Fruit fly (Drosophila melanogaster) whole organism, prepupa: ENCODE measurements around the gene CG6678.

ENCODE experiments used
- Blimp-1 ChIP-seq: fragments of 200-800 bp; sonication (Bioruptor generic); optimal IDR thresholded peaks from 3 replicates; lab custom pipeline; 2017; ENCODE audit warnings: missing biosample characterization, missing genetic modification characterization, mild to moderate bottlenecking, moderate library complexity, missing genetic modification reagents
- CG10631 ChIP-seq: fragments of 200-800 bp; sonication (Bioruptor generic); optimal IDR thresholded peaks from 2 replicates; lab custom pipeline; 2016; ENCODE audit warnings: missing biosample characterization, missing genetic modification characterization
- CG10669 ChIP-seq: fragments of 200-800 bp; sonication (Bioruptor generic); optimal IDR thresholded peaks from 3 replicates; lab custom pipeline; 2018; ENCODE audit warnings: missing biosample characterization, mild to moderate bottlenecking, missing genetic modification characterization, moderate library complexity
- CG11762 ChIP-seq: fragments of 200-800 bp; sonication (Bioruptor generic); optimal IDR thresholded peaks from 3 replicates; lab custom pipeline; 2016; ENCODE audit warnings: missing biosample characterization, missing genetic modification characterization; ENCODE audit not compliant: insufficient read depth
- CG11902 ChIP-seq: fragments of 200-800 bp; sonication (Bioruptor generic); optimal IDR thresholded peaks from 3 replicates; lab custom pipeline; 2016; ENCODE audit warnings: missing biosample characterization, missing genetic modification characterization
- CG15336 ChIP-seq: fragments of 200-800 bp; sonication (Bioruptor generic); IDR thresholded peaks from 2 replicates; pipeline ENCODE4 v1.3.6; 2022; ENCODE audit warnings: missing biosample characterization, missing genetic modification characterization
- CG1621 ChIP-seq: fragments of 200-800 bp; sonication (Bioruptor generic); optimal IDR thresholded peaks from 3 replicates; lab custom pipeline; 2018; ENCODE audit warnings: missing biosample characterization, mild to moderate bottlenecking, missing genetic modification characterization
- CG16779 ChIP-seq: fragments of 200-800 bp; sonication (Bioruptor generic); optimal IDR thresholded peaks from 3 replicates; lab custom pipeline; 2017; ENCODE audit warnings: missing biosample characterization, mild to moderate bottlenecking, missing genetic modification characterization
- CG3032 ChIP-seq: fragments of 200-800 bp; optimal IDR thresholded peaks from 2 replicates; lab custom pipeline; 2019; ENCODE audit warnings: missing biosample characterization, mild to moderate bottlenecking, missing genetic modification characterization, moderate library complexity
- CG31627 ChIP-seq: fragments of 200-800 bp; sonication (Bioruptor generic); optimal IDR thresholded peaks from 3 replicates; lab custom pipeline; 2016; ENCODE audit warnings: missing biosample characterization, missing genetic modification characterization
- CG32006 ChIP-seq: fragments of 200-800 bp; sonication (Bioruptor generic); optimal IDR thresholded peaks from 3 replicates; lab custom pipeline; 2017; ENCODE audit warnings: missing biosample characterization, mild to moderate bottlenecking, missing genetic modification characterization
- CG34406 ChIP-seq: fragments of 200-800 bp; sonication (Bioruptor generic); optimal IDR thresholded peaks from 3 replicates; lab custom pipeline; 2016; ENCODE audit warnings: missing biosample characterization, missing genetic modification characterization
- CG4318 ChIP-seq: fragments of 200-800 bp; sonication (Bioruptor generic); optimal IDR thresholded peaks from 3 replicates; lab custom pipeline; 2017; ENCODE audit warnings: missing biosample characterization, mild to moderate bottlenecking, missing genetic modification characterization
- CG6163 ChIP-seq: fragments of 200-800 bp; sonication (Bioruptor generic); IDR thresholded peaks from 3 replicates; pipeline ENCODE4 v1.3.6; 2022; ENCODE audit warnings: missing biosample characterization, missing genetic modification characterization
- CG6276 ChIP-seq: fragments of 200-800 bp; sonication (Bioruptor generic); optimal IDR thresholded peaks from 2 replicates; lab custom pipeline; 2017; ENCODE audit warnings: missing biosample characterization, mild to moderate bottlenecking, missing genetic modification characterization
- CG6792 ChIP-seq: fragments of 200-800 bp; sonication (Bioruptor generic); optimal IDR thresholded peaks from 3 replicates; lab custom pipeline; 2016; ENCODE audit warnings: missing biosample characterization, missing genetic modification characterization
- CG6808 ChIP-seq: fragments of 200-800 bp; sonication (Bioruptor generic); optimal IDR thresholded peaks from 3 replicates; lab custom pipeline; 2017; ENCODE audit warnings: missing biosample characterization, missing genetic modification characterization, mild to moderate bottlenecking, moderate library complexity, missing genetic modification reagents
- CG6854 ChIP-seq: fragments of 200-800 bp; sonication (Bioruptor generic); optimal IDR thresholded peaks from 2 replicates; lab custom pipeline; 2017; ENCODE audit warnings: missing biosample characterization, mild to moderate bottlenecking, missing genetic modification characterization
- CG7368 ChIP-seq: fragments of 200-800 bp; sonication (Bioruptor generic); optimal IDR thresholded peaks from 3 replicates; lab custom pipeline; 2016; ENCODE audit warnings: missing biosample characterization, missing genetic modification characterization
- CG8119 ChIP-seq: fragments of 200-800 bp; sonication (Bioruptor generic); IDR thresholded peaks from 3 replicates; pipeline ENCODE4 v1.3.6; 2022; ENCODE audit warnings: missing biosample characterization, missing genetic modification characterization
- CG8319 ChIP-seq: fragments of 200-800 bp; sonication (Bioruptor generic); optimal IDR thresholded peaks from 3 replicates; lab custom pipeline; 2016; ENCODE audit warnings: missing biosample characterization, missing genetic modification characterization
- CG8632 ChIP-seq: fragments of 200-800 bp; sonication (Bioruptor generic); optimal IDR thresholded peaks from 3 replicates; lab custom pipeline; 2016; ENCODE audit warnings: missing biosample characterization, missing genetic modification characterization
- CG9139 ChIP-seq: fragments of 200-800 bp; sonication (Bioruptor generic); optimal IDR thresholded peaks from 3 replicates; lab custom pipeline; 2017; ENCODE audit warnings: missing biosample characterization, mild to moderate bottlenecking, missing genetic modification characterization
- Eip78C ChIP-seq: fragments of 200-800 bp; sonication (Bioruptor generic); peaks from one replicate; lab custom pipeline; 2016; ENCODE audit warnings: missing biosample characterization, missing genetic modification characterization
- Ets21C ChIP-seq: fragments of 200-800 bp; sonication (Bioruptor generic); optimal IDR thresholded peaks from 3 replicates; lab custom pipeline; 2016; ENCODE audit warnings: missing biosample characterization, missing genetic modification characterization
- Ets96B ChIP-seq: fragments of 200-800 bp; optimal IDR thresholded peaks from 2 replicates; lab custom pipeline; 2019; ENCODE audit warnings: missing biosample characterization, mild to moderate bottlenecking, missing genetic modification characterization, moderate library complexity
- Gug ChIP-seq: fragments of 200-800 bp; sonication (Bioruptor generic); IDR thresholded peaks from 2 replicates; pipeline ENCODE4 v1.3.6; 2022; ENCODE audit warnings: missing biosample characterization, missing genetic modification characterization
- Hr38 ChIP-seq: sonication (Bioruptor generic); optimal IDR thresholded peaks from 2 replicates; lab custom pipeline; 2016; ENCODE audit warnings: missing biosample characterization, missing genetic modification characterization
- Hr39 ChIP-seq: fragments of 200-800 bp; sonication (Bioruptor generic); optimal IDR thresholded peaks from 2 replicates; lab custom pipeline; 2016; ENCODE audit warnings: missing biosample characterization, missing genetic modification characterization
- Hr4 ChIP-seq: fragments of 200-800 bp; sonication (Bioruptor generic); optimal IDR thresholded peaks from 3 replicates; lab custom pipeline; 2016; ENCODE audit warnings: missing biosample characterization, missing genetic modification characterization
- Lpt ChIP-seq: fragments of 200-800 bp; sonication (Bioruptor generic); optimal IDR thresholded peaks from 3 replicates; lab custom pipeline; 2016; ENCODE audit warnings: missing biosample characterization, missing genetic modification characterization
- OdsH ChIP-seq: fragments of 200-800 bp; sonication (Bioruptor generic); optimal IDR thresholded peaks from 3 replicates; lab custom pipeline; 2016; ENCODE audit warnings: missing biosample characterization, missing genetic modification characterization
- Smox ChIP-seq: fragments of 200-800 bp; sonication (Bioruptor generic); optimal IDR thresholded peaks from 3 replicates; lab custom pipeline; 2016; ENCODE audit warnings: missing biosample characterization, missing genetic modification characterization
- Sox14 ChIP-seq: fragments of 200-800 bp; sonication (Bioruptor generic); optimal IDR thresholded peaks from 3 replicates; lab custom pipeline; 2016; ENCODE audit warnings: missing biosample characterization, missing genetic modification characterization
- Sox15 ChIP-seq: fragments of 200-800 bp; sonication (Bioruptor generic); optimal IDR thresholded peaks from 3 replicates; lab custom pipeline; 2016; ENCODE audit warnings: missing biosample characterization, missing genetic modification characterization
- achi ChIP-seq: fragments of 200-800 bp; sonication (Bioruptor generic); optimal IDR thresholded peaks from 3 replicates; lab custom pipeline; 2016; ENCODE audit warnings: missing biosample characterization, missing genetic modification characterization
- dsx ChIP-seq: fragments of 200-800 bp; optimal IDR thresholded peaks from 3 replicates; lab custom pipeline; 2019; ENCODE audit warnings: missing biosample characterization, mild to moderate bottlenecking, missing genetic modification characterization, moderate library complexity; ENCODE audit not compliant: poor library complexity, severe bottlenecking
- eg ChIP-seq: fragments of 200-800 bp; sonication (Bioruptor generic); IDR thresholded peaks from 3 replicates; pipeline ENCODE4 v1.3.6; 2022; ENCODE audit warnings: missing biosample characterization, missing genetic modification characterization
- esn ChIP-seq: fragments of 200-800 bp; sonication (Bioruptor generic); optimal IDR thresholded peaks from 2 replicates; lab custom pipeline; 2016; ENCODE audit warnings: missing biosample characterization, mild to moderate bottlenecking, missing genetic modification characterization, moderate library complexity
- fd59A ChIP-seq: fragments of 200-800 bp; sonication (Bioruptor generic); optimal IDR thresholded peaks from 2 replicates; lab custom pipeline; 2017; ENCODE audit warnings: missing biosample characterization, mild to moderate bottlenecking, missing genetic modification characterization, missing genetic modification reagents
- fd85E ChIP-seq: fragments of 200-800 bp; sonication (Bioruptor generic); optimal IDR thresholded peaks from 3 replicates; lab custom pipeline; 2016; ENCODE audit warnings: missing biosample characterization, missing genetic modification characterization
- fkh ChIP-seq: fragments of 200-800 bp; sonication (Bioruptor generic); optimal IDR thresholded peaks from 3 replicates; lab custom pipeline; 2017; ENCODE audit warnings: missing biosample characterization, mild to moderate bottlenecking, missing genetic modification characterization, moderate library complexity
- lz ChIP-seq: fragments of 200-800 bp; sonication (Bioruptor generic); optimal IDR thresholded peaks from 3 replicates; lab custom pipeline; 2016; ENCODE audit warnings: missing biosample characterization, missing genetic modification characterization
- net ChIP-seq: fragments of 200-800 bp; sonication (Bioruptor generic); optimal IDR thresholded peaks from 3 replicates; lab custom pipeline; 2016; ENCODE audit warnings: missing biosample characterization, missing genetic modification characterization
- pdm3 ChIP-seq: fragments of 200-800 bp; sonication (Bioruptor generic); optimal IDR thresholded peaks from 3 replicates; lab custom pipeline; 2016; ENCODE audit warnings: missing biosample characterization, missing genetic modification characterization
- spab ChIP-seq: fragments of 200-800 bp; sonication (Bioruptor generic); optimal IDR thresholded peaks from 2 replicates; lab custom pipeline; 2017; ENCODE audit warnings: missing biosample characterization, mild to moderate bottlenecking, missing genetic modification characterization, missing genetic modification reagents
- ss ChIP-seq, 2 experiments: fragments of 200-800 bp; sonication (Bioruptor generic); optimal IDR thresholded peaks; 2 replicates in 1 of 2; 3 replicates in 1 of 2; lab custom pipeline; 2017 to 2018; ENCODE audit warnings: mild to moderate bottlenecking in 2 of 2, missing biosample characterization in 2 of 2, missing genetic modification characterization in 2 of 2, moderate library complexity in 1 of 2
- svp ChIP-seq: fragments of 200-800 bp; sonication (Bioruptor generic); peaks from one replicate; lab custom pipeline; 2016; ENCODE audit warnings: missing biosample characterization, missing genetic modification characterization
- topi ChIP-seq: fragments of 200-800 bp; sonication (Bioruptor generic); optimal IDR thresholded peaks from 3 replicates; lab custom pipeline; 2016; ENCODE audit warnings: missing biosample characterization, missing genetic modification characterization
- vri ChIP-seq: fragments of 200-800 bp; sonication (Bioruptor generic); optimal IDR thresholded peaks from 3 replicates; lab custom pipeline; 2016; ENCODE audit warnings: missing biosample characterization, mild to moderate bottlenecking, missing genetic modification characterization

The CG6678 gene

DNA sequence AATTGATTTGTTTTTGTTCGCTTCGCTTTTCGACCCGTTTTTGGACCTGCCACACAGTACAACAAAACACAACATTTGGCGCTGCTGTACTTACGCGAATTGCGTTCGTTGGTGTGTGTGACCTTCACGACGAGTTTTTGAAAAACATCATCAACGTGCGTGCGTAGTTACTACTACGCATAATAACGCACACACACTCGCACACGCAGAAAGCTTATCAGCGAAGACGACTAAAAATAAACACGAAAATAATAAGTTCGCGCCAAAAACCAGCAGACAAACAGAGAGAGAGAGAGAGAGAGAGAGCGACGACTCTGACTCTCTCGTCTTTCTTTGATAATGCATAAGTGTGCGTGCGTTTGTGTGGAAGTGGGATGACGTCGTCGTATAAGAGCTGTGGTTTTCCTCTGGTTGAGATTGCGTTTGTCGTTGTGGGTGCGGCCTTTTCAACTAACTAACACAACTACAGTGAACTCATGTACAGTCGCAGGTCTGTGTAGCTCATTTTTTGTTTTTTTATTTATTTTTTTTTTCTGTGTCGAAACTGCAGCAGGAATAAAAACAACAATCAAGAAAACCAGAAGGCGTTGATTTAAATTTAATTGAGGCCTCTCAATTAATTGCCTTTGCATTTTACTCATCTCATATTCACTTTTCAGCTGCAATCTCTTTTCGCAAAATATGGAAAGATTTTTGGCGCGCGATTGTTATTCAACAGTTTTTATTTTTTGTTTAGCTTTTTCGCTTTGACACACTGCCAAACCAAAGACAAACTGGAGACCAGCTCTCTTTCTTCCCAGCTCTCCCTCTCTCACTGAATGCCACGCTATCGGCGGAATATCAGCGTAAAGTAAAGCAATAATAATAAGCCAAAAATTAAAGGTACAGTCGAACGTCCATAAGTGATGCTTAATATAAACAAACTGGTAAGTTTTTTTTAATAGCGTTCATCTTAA is 32.9 kb upstream of the CG6678 start:
- TF ChIP-seq CG15336, result peak; percentile 67
- TF ChIP-seq CG6276, result peak; percentile 46
- no peak for TF ChIP-seq Sox15 (GFP tag; lab: Kevin White, UChicago)
- peak; percentile 77; the same call in 2 of the 3 replicates for TF ChIP-seq CG6163 (GFP tag; lab: Robert Waterston, UW)
- peak; percentile 16 for TF ChIP-seq CG3032
- peak; percentile 81 for TF ChIP-seq eg
- TF ChIP-seq Ets96B (tag; lab: Kevin White, UChicago), result no peak
- TF ChIP-seq net (GFP tag; lab: Kevin White, UChicago), result peak; percentile 43
- peak; percentile 51 for TF ChIP-seq fd85E (GFP tag; lab: Kevin White, UChicago)
- TF ChIP-seq Gug (GFP tag; lab: Robert Waterston, UW), result no peak
- peak; percentile 71 for TF ChIP-seq CG6854 (GFP tag; lab: Kevin White, UChicago)
- peak; percentile 86 to 87 for TF ChIP-seq ss (GFP tag; optimal IDR thresholded peaks at IDR 0.05; lab: Kevin White, UChicago)
- peak; percentile 38 for TF ChIP-seq Sox14 (GFP tag; lab: Kevin White, UChicago)
- peak; percentile 40 for TF ChIP-seq dsx (GFP tag; lab: Kevin White, UChicago)
- TF ChIP-seq svp (GFP tag; lab: Kevin White, UChicago), result peak; percentile 96
- TF ChIP-seq vri (GFP tag; lab: Kevin White, UChicago), result peak; percentile 82
- no peak for TF ChIP-seq Ets21C (GFP tag; lab: Kevin White, UChicago)
- TF ChIP-seq CG9139, result peak; percentile 75
- peak; percentile 90 for TF ChIP-seq fkh
- TF ChIP-seq CG6792 (GFP tag; lab: Kevin White, UChicago), result peak; percentile 31
- peak; percentile 35 for TF ChIP-seq CG7368 (GFP tag; lab: Kevin White, UChicago)
- peak; percentile 11 for TF ChIP-seq Smox
- TF ChIP-seq lz, result no peak
- TF ChIP-seq CG32006 (GFP tag; lab: Kevin White, UChicago), result no peak
- TF ChIP-seq fd59A (GFP tag; lab: Kevin White, UChicago), result no peak
- peak; percentile 19 for TF ChIP-seq CG1621 (tag; lab: Kevin White, UChicago)
- peak; percentile 70 for TF ChIP-seq CG6808 (GFP tag; lab: Kevin White, UChicago)
- TF ChIP-seq Hr39 (GFP tag; lab: Kevin White, UChicago), result no peak
- TF ChIP-seq Lpt, result peak; percentile 64
- peak; percentile 6 for TF ChIP-seq achi (GFP tag; lab: Kevin White, UChicago)
- TF ChIP-seq CG16779, result peak; percentile 42
- peak; percentile 28 for TF ChIP-seq esn (GFP tag; lab: Kevin White, UChicago)
- TF ChIP-seq CG11762 (GFP tag; lab: Kevin White, UChicago), result peak; percentile 69
- no peak for TF ChIP-seq Hr38 (GFP tag; lab: Kevin White, UChicago)
- TF ChIP-seq CG31627 (GFP tag; lab: Kevin White, UChicago), result no peak
- TF ChIP-seq CG8632, result peak; percentile 61
- peak; percentile 3 for TF ChIP-seq OdsH (GFP tag; lab: Kevin White, UChicago)
- TF ChIP-seq CG10631, result no peak
- TF ChIP-seq Hr4 (GFP tag; lab: Kevin White, UChicago), result peak; percentile 29
- TF ChIP-seq pdm3 (GFP tag; lab: Kevin White, UChicago), result peak; percentile 38
- peak; percentile 58 for TF ChIP-seq spab (GFP tag; lab: Kevin White, UChicago)
- TF ChIP-seq Blimp-1 (GFP tag; lab: Kevin White, UChicago), result peak; percentile 15
- peak; percentile 62 for TF ChIP-seq CG8119 (GFP tag; lab: Robert Waterston, UW)
- peak; percentile 33 for TF ChIP-seq CG34406 (GFP tag; lab: Kevin White, UChicago)
- TF ChIP-seq CG4318 (GFP tag; lab: Kevin White, UChicago), result no peak
- TF ChIP-seq CG11902 (GFP tag; lab: Kevin White, UChicago), result no peak
- peak; percentile 79 for TF ChIP-seq Eip78C (GFP tag; lab: Kevin White, UChicago)
- TF ChIP-seq CG10669, result peak; percentile 7
- TF ChIP-seq topi, result peak; percentile 26
- peak; percentile 29 for TF ChIP-seq CG8319 (GFP tag; lab: Kevin White, UChicago)
